Fruit fly (Drosophila melanogaster) ovary, adult (tissue): Measurements from ENCODE around the gene CG3528.

Source experiments
- CG17801 ChIP-seq: fragments of 200-800 bp; optimal IDR thresholded peaks from 2 replicates; lab custom pipeline; 2019; ENCODE audit warnings: missing biosample characterization, mild to moderate bottlenecking, missing genetic modification characterization, moderate library complexity; ENCODE audit not compliant: partially characterized antibody

Gene CG3528

DNA sequence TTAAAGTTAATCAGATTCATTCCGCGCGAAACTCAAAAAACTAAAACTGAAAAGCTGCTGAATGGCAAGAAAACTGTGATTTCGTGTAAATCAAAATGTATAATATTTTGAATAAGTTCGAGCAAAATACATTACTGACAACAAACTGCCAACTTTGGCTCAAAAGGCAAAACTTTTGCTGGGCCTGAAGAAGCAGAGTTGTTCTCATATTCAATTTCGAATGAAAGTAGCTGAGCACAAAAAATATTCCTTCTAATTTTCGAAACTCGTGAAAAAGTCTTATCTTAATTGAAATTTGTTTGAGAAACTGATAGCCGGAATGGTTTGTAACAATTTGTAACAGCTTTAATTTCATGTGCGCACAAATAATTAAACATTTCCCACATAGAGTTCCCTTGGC is at the start of gene CG3528:
Gene CG3528 (minus strand): TSS at position 101 of the 400 bp plus-strand sequence.
- TF ChIP-seq CG17801 (GFP tag; lab: Kevin White, UChicago), result no peak

DNA sequence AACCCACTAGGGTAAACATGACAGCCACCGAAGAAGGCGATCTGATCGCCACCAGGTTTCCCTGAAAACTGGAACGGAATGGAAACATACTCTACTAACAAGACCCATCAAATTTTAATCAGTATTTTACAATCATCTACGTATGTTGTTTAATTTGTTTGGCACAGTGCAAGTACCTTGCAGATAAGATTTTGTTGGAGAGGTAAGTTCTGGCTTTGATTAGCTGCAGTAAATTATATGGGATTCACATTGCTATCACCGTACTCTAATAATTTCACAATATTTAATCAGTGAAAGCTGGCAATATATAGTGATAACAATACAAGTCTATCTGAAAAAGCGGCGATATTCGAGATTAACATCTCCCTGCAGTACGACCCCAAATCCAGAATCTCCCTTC is 46.9 kb upstream of the CG3528 start, which contains the start of gene Cyp309a1:
Gene Cyp309a1 (minus strand): TSS at position 73 of the 400 bp plus-strand sequence.
- TF ChIP-seq CG17801 (GFP tag; lab: Kevin White, UChicago), result no peak

DNA sequence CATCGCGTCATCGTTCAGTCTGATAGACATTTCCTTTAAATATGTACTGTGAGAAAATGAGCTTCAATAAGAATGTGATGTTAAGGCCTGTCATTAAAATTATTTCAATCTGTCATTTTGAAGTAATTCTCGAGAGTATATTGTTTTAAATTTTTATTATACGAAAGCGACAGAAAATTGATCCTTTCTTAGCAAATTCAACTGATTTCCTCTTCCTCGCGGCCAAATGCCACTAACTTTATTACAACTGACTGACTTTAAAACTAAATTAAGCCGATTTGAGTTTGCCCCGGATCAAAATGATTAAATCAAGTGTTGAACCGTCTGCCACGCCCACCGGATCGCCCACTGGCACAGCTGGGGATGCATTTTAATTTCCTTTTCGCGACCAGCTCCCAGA is 34.9 kb upstream of the CG3528 start, which contains the start of gene CG3515:
Gene CG3515 (minus strand): TSS at position 101 of the 400 bp plus-strand sequence.
- no peak for TF ChIP-seq CG17801 (GFP tag; lab: Kevin White, UChicago)

DNA sequence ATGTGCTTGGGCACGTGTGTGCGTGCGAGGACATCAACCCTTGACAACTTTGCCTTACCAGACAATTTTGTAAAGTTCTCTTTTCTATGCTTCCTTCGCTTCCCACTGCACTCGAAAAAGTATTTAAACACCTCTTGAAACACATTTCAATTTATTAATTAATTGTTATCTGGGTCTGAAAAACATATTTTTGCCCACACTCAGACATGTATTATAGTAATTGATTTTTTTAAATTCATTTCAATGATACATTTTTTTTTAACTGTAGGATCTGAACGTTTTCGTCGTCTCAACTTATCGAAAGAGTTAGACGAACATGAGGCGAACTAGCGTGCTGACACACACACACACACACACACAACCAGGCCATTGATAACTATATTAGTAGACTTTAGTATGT is 24.7 kb upstream of the CG3528 start:
- TF ChIP-seq CG17801 (GFP tag; lab: Kevin White, UChicago), result no peak

DNA sequence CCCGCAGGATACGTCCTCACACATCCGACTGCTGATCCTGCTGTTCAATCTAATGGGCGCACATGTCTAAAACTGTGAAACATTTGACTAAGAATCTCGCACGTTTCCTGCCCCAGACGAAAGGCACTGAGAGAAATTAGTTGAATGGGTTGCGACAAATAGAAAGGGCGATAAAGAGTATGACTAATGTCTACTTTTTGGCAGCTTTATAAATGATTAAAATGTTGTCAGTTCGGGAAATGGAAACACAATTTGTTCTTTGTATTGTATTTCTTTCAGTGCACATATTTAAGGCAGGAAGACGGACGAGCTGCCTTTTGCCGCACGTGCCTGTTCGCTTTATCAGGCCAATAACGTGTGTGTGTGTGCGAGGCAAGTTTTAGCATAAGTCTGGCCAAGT is 10.3 kb upstream of the CG3528 start:
- no peak for TF ChIP-seq CG17801 (GFP tag; lab: Kevin White, UChicago)

DNA sequence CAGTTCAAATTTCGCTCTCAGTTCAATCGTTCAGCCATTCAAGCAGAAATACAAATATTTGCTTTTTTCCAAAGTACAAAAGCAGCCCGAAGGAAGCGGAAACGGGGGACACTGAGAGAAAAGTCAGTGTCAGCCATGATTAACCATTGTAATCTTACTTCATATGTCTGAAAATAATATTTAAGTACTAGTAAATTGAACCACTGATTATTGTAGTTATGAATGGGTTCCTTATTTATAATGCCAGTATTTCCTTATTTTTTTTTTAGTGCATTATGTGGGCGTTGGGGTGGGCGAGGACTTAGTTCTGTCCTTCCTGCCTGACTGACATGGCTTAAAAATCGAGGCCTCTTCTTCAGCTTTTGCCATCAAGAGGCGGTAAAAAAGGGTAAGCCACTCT is 16.0 kb downstream of the CG3528 start:
- no peak for TF ChIP-seq CG17801 (GFP tag; lab: Kevin White, UChicago)

DNA sequence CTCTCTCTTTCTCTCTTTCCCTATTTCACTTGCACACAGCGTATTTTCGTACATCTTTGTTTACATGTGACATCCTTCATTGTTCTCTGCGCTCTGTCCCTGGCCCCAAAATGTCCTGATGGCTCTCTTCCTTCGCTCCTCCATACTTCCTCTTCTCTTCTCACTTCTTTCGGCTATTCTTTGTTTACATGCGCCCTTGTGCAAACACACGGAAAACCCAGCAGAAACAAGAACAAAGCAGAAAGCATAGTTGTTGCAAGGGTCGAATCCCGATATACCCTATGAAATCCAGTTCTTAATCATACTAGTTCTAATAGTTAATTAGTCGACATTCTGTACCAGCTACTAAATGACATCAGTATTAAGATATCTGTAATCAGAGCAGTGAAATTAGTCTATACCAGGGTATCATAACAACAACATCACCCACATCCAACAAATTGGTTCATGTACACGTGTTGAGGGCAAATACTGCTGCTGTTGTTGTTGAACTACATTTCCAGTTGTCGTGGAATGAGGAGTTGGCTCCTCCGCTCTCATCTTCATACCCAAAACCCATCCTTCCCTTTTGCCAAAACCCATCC is 23.2 kb downstream of the CG3528 start:
- TF ChIP-seq CG17801 (GFP tag; lab: Kevin White, UChicago), result no peak

DNA sequence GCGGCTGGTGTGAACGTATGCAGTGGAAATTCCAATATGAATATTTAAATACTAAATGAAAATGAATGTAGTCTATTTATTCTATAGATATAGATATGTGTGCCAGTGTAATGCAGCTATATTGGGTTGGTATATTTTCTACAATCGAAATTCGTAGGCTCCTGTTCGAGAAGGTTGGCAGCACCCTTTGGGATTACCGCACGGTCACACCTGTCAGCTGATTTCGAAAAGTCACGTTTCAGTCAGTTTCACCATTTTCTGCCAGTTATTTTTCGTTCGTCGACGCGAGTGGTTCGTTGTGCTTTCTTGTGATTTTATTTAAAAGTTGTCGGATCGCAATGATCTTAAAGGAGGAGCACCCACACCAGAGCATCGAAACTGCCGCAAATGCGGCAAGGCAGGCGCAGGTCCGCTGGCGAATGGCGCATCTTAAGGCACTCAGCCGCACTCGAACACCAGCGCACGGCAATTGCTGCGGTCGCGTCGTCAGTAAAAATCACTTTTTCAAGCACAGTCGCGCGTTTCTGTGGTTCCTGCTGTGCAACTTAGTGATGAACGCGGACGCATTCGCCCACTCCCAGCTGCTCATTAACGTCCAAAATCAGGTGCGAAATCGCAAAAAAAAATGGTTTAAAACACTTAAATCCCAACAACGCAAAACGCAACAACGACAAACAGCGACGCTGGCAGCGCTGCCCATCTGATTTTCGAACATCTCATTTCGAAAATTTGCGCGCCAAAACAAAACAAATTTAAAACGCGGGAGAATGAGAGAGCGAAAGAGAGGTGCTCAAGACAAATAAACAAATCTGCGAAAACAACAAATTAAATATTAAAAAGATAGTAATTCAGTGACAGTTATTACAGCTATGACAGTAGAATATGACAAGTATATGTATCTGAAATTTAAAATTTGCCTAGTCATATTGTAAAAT is 24.9 kb downstream of the CG3528 start, which contains the start of gene oaf:
Gene oaf (plus strand): TSS at position 264 of the 935 bp plus-strand sequence.
- peak; percentile 74 for TF ChIP-seq CG17801 (GFP tag; lab: Kevin White, UChicago)

DNA sequence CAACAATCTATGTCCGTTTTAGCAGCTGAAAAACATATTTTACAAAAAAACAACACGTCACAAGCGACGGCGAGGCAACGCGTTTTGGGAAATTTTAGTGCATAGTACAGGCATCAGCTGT is 25.4 kb downstream of the CG3528 start, which contains the start of gene Slh:
Gene Slh (minus strand): TSS at position 101 of the 121 bp plus-strand sequence.
- no peak for TF ChIP-seq CG17801 (GFP tag; lab: Kevin White, UChicago)

DNA sequence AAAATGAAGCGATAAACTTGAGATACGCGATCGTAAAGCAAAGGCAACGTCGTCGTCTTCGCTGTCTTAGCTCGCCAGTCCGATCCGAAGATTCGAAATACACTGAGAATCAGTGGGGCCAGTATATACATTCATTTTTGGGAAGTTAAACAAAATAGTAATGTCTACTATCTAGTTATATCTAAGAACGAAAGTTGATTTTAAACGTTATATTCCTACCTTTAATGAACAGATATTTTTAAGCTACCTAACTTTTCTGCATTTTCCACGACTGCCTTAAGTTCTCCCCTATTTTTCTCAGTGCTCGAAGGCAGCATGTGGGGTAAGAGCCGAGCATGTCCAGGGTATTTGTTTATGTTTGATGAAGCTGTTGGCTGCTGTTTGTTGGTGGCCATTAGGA is 31.0 kb downstream of the CG3528 start:
- TF ChIP-seq CG17801 (GFP tag; lab: Kevin White, UChicago), result no peak

DNA sequence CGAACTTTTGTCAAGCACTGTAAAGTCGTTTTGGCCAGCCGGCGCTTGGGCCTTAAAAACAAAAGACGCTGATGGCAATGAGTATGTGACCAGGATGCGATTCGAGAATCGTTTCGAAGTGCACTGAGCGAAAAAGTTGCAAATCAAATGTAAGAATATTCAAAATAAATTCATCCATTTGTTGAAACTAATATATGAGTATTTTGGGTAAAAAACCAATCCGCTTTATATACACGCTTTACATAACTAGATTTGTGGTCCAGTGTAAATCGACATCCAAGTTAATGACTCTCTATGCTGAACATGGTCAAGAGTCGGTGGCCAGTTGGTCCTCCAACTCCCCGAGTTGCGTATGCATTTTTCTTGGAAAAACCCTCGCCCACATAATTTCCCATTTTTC is 32.6 kb downstream of the CG3528 start:
- no peak for TF ChIP-seq CG17801 (GFP tag; lab: Kevin White, UChicago)

DNA sequence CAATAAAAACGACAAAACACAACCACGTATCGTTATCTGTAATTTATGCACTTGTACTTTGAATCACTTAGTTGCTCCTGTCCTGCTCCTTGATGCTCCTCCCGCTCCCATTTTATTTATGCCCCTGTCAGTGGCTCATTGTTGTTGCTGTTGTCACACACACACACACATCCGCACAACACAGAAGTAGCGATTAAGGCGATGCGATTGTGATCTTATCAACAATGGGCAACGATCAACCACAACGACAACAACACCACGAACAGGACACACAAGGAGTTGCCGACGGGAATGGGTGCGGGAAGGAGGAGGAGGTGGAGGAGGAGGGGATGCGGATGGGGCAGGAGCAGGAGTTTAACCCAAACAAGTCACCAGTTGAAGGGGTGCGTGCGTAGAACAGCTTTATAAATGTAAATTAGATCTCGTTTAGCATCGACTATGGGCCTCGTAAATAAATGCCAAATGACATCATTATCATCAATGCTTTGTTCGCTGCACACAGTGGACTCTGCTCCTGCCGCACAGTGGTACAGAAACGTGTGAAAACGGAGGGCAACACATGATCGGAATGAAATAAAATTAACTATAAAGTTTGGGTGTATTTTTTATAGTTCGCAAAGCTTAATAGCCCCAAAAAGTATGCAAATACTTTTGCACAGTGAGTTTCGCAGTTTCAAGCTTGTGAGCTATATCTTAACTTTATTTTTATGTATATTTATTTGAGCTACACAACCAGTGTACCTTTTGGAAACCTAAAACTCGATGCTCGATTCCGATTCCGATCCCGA is 33.9 kb downstream of the CG3528 start:
- TF ChIP-seq CG17801 (GFP tag; lab: Kevin White, UChicago), result no peak

DNA sequence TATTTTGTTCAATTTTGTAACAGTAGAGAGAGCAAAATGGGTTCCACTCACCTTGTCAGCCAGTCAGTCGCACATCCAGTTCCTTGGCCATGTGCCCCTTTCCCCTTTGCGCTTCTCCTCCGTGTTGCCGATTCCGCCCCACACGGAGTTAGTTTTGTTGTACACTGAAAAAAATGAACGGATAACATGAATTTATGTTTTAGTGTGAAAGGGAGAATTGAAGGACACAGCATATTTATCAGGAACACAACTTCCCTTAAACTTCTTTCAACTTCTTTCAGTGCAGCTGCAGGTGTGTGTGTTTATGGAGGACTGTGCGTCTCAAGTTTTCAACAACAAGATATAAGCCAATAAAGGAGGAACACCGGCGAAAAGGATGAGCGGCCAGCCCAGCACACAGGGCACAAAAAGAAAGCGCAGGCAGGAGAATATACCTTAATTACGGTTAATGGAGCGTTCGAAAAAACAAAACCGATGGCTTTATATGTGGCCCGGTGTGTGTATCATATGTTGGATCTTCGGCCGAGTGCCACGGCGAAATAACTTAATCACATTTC is 36.6 kb downstream of the CG3528 start:
- TF ChIP-seq CG17801 (GFP tag; lab: Kevin White, UChicago), result no peak

DNA sequence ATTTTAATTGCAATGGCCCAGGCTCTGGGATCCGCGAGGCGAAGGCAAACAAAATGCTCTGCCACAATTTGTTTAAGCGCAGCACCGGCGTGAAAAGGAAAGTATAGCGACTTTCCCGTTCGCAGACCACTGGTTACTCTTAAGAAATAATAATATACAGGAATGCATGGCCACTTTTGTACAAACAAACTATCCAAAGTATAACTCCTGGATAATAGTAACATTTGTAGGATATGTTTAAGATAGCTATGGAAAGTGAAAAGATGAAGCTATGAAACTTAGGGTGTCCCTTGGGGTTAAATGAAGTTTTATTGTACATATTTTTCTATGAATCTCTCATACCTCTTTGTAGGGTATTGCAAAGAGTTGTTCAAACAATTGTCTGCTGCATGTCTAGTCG is 39.5 kb downstream of the CG3528 start:
- no peak for TF ChIP-seq CG17801 (GFP tag; lab: Kevin White, UChicago)

DNA sequence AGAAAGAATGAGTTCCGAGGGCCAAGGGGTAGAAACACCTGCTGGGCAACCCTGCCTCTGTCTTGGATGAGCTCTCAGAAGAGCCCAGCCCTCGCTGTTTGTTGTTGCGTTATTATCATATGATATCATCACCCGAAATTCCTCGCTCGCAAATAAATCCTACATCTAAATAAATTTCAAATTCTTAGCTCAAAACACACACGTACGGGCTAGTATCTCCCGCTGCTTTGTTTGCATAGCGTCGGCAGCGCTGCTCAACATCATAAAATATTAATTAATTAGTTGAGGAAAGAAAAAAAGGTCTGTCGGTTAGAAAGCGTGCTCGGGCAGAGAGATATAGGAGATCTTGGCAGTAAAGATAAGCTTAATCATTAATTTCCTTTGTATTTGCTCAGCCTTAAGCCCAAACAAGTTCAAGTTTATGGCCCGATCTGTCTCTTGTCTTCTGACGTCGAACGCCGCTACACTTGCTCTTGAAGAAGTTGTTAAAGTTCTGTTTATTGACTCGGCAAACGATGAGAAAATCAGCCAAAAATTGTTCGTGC is 43.9 kb downstream of the CG3528 start:
- TF ChIP-seq CG17801 (GFP tag; lab: Kevin White, UChicago), result no peak
